Worm (Caenorhabditis elegans) whole organism, dauer: Measurements from ENCODE around the gene F41C3.2.

ENCODE experiments used
- unc-62 ChIP-seq: sonication (generic microtip); optimal IDR thresholded peaks from 2 replicates; lab custom pipeline; 2017; ENCODE audit warnings: missing biosample characterization, missing genetic modification reagents, missing genetic modification characterization

The F41C3.2 gene

DNA sequence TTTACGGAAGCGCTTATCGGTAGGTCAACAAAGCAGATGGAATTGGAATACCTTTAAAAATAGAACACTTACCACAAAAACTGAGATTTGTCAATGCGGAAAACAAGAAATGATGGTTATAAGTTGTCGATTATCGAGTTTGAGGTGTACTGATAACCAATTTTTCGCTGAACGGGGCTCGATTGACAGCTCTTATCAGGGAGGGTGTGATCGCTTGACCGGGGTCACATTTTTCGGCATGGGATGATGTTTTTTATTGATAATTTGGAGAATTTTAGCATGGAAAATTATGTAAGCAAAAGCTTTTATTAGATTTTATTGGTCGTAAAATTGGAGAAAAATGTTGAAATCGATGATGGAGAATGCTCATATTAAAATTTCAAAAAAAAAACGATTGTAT is 20.1 kb downstream of the F41C3.2 start:
- TF ChIP-seq unc-62 (GFP tag; lab: Kevin White, UChicago), result no peak

DNA sequence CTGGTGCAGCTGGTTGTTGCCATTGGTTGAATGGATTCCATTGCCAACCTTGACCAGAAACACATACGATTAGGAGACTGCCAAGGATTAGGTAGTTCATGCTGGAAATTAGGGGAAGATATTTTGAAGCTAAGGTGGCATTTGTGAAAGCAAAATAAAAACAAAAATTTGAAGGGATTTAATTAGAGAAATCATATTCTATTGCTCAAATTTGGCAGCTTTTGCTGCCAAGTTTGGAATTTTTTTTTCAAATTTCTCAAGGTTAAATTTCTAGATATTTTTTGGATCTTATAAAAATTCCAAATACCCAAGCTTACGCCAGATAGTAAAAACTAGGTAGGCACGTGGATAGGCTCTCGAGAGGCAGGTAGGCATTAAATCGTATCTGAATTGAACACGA is 21.5 kb downstream of the F41C3.2 start, which contains the start of gene F26G1.5:
TSS of gene F26G1.5 (minus strand) at position 101 of the 400 bp plus-strand sequence.
- no peak for TF ChIP-seq unc-62 (GFP tag; lab: Kevin White, UChicago)

DNA sequence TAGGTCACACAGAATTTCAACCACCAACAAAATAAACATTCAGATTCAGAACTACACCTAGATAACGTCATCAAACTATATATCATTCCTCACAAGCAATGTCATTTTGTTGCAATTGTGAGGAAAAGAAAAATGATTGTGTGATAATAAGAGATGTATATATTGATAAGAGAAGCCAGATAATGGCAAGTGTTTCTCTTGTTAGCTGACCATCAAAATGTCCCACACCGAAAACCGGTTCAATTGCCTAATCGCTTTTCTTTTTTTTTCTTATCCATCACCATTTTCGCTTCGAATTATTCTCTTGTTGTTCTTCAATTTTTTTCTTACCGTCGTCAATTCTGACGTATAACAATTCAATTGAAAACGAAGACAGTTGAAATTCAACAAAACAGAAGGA is 22.7 kb downstream of the F41C3.2 start:
- TF ChIP-seq unc-62 (GFP tag; lab: Kevin White, UChicago), result no peak

DNA sequence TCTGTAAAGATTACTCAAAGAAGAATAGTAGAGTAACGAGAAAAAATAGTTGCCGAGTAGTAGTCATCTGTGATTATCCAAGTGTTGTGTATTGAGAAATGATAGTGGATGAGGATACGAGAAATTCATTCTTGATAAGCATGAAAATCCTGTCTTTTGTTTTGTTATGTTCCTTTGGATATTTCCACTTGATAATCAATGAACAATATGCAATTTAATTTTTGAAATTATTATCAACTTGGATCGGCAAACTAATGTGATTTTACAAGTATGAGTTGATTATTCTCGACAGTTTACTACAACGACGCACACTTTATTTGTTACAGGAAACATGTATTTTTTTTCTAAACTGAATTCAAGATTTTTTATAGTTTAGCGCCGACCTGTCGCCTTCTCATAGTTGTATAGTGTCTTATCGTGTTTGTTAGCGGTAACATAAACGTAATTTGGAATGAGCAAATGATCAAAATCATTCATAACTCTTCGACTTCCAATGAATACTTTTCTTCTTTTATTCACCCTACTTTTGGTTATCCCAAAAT is 24.2 kb downstream of the F41C3.2 start, which contains the start of the genes F26G1.9 and F26G1.10:
TSS of gene F26G1.9 (minus strand) at position 101 of the 542 bp plus-strand sequence.
TSS of gene F26G1.10 (plus strand) at position 492 of the 542 bp plus-strand sequence.
- TF ChIP-seq unc-62 (GFP tag; lab: Kevin White, UChicago), result no peak

DNA sequence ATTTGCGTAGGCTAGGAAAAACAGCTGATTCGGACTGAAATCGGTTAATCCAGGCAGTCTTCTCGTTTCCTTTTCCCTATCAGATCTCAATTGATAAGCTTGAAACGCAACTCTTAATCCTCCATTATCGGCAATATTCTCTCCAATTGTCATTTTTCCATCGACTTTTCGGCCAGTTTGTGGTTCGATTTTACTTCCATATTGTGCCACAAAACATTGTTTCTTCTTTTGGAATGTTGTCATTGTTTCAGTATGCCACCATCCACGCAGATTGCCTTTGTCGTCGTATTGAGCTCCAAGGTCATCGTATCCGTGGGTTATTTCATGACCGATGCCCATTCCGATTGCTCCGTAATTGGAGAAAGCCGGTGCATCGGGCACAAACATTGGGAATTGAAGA is 26.0 kb downstream of the F41C3.2 start:
- no peak for TF ChIP-seq unc-62 (GFP tag; lab: Kevin White, UChicago)

DNA sequence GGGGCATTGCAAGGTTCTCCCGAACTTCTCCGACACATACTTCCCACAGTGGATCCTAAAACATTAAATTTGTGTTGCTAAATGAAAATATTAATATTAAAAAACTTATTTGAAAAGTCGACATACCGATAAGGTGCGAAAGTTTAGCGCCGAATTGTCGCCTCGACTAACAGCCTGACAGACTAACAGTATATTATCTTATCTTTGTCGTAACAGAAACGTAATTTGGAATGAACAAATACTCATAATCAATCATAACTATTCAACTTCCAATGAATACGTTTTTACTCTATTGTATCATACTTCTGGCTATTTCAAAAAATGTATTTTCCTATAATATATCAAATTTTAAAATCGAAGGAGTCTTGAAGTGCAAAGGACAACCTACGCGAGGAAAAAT is 27.2 kb downstream of the F41C3.2 start, which contains the start of gene F26G1.11:
TSS of gene F26G1.11 (plus strand) at position 205 of the 400 bp plus-strand sequence.
- no peak for TF ChIP-seq unc-62 (GFP tag; lab: Kevin White, UChicago)

DNA sequence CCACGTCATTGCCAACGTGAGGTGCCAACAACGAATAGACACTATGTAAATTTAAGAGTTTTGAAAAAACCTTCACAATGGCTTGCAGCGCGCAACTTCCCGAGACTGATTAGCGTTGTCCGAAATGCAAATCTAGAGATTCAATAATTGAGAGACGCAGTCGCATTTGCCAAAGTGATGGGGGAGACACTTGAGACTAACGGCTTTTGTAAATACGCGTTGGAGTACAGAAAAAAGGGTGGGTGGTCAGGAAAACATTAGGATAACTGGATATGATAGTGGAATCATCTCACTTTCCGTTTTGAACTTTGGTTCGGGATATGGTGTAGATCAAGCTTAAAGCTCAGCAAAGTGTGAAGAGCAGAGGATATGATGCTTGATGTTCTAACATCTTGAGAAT is 30.0 kb downstream of the F41C3.2 start:
- no peak for TF ChIP-seq unc-62 (GFP tag; lab: Kevin White, UChicago)

DNA sequence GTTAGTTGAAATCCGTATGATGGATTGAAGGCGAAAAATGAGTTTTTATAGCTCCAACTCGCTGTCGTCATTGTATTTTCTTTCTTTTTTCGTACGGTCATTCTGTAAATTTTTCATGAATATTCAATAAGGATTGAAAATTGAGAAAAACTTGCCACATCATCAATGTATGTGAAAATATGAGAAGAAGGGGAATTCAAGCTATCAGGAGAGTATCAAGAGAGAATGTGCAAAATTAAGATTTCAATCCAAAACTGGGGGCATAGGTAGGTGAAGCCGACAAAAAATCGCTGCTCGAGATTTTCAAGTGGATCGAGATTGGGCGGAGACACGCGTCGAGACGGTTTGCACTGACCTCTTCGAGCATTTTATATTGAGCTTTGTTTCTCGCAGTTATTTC is 34.7 kb downstream of the F41C3.2 start, which contains the start of gene nep-12:
TSS of gene nep-12 (minus strand) at position 101 of the 400 bp plus-strand sequence.
- TF ChIP-seq unc-62 (GFP tag; lab: Kevin White, UChicago), result no peak

DNA sequence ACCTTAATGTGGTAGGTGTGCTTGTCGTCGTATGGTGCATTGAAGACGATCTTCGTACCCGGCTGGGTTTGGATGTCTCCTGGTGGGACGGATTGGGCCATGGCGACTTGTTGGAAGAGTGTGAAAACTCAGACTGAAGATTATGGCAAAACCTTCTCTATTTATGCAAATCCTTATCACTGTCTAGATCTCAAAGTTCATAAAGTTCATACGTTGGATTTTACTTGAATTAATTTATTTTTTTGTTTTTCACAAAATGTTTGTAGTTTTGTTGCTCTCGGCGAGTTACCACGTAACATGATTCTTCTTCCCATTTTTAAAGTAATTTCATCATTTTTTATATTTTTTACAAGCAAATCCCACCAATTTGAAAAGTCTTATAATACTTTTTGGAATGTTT is 36.4 kb downstream of the F41C3.2 start, which contains the start of gene msp-3:
TSS of gene msp-3 (minus strand) at position 101 of the 400 bp plus-strand sequence.
- TF ChIP-seq unc-62 (GFP tag; lab: Kevin White, UChicago), result no peak

DNA sequence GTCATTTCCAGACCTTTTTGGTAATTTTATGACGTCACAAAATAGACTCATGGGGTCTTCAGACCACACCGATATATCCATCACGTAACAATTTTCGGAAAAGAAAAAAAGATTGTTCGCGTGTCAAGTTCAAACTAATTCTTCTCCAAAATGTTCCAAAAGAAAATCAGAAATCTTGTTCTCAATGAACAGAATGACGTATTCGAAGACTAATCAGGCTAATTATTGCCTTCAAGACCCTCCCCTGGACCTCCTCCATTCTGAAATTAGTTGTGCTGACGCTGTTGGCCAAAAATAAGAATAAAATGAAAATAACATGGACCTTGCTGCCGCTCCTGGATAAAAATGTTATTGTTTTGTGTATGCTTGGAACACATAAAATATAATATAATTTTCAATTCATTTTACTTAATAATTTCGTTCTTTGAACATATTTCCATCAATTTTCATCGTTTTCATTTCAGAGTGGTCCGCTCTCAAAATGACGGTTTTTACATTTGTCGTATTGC is 40.1 kb downstream of the F41C3.2 start, which contains the start of gene F26G1.15:
TSS of gene F26G1.15 (plus strand) at position 459 of the 509 bp plus-strand sequence.
- TF ChIP-seq unc-62 (GFP tag; lab: Kevin White, UChicago), result no peak

DNA sequence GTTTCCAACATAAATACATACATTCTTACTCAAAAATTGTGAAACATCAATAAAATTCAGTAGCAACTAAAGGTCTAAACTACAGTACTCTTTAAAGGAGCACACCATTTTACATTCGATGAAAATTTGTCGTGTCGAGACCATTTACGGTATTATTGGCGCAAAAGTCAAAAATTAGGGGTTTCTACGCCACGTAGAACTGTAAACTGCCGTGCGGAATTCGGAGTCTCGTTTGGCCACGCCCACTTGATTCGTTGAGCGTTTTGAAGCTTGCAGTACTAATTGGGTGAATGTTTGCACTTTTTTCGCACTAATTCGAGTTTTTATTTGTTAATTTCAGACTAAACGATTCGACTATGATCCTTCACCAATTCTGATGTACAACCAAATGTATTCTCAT is 40.9 kb downstream of the F41C3.2 start:
- TF ChIP-seq unc-62 (GFP tag; lab: Kevin White, UChicago), result no peak

DNA sequence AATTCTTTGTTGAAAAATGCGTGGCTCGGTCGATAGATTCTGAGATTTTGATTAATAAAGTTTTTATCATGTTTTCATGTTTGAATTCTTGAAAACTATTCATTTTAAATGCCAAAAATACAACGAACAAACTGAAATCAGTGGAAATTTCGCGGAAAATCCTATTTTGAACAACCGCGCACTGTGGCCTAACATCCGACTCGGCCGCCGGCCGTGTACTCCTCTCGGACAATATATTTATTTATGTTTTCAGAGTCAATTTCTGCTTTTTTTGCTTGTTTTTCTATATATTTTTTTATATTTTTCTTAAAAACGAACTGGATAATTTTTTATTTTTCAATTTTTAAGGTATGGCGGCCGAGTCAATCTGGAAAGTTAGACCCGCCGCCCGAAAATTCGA is 41.5 kb downstream of the F41C3.2 start, which contains the start of gene F26G1.1:
TSS of gene F26G1.1 (plus strand) at position 347 of the 400 bp plus-strand sequence.
- no peak for TF ChIP-seq unc-62 (GFP tag; lab: Kevin White, UChicago)

DNA sequence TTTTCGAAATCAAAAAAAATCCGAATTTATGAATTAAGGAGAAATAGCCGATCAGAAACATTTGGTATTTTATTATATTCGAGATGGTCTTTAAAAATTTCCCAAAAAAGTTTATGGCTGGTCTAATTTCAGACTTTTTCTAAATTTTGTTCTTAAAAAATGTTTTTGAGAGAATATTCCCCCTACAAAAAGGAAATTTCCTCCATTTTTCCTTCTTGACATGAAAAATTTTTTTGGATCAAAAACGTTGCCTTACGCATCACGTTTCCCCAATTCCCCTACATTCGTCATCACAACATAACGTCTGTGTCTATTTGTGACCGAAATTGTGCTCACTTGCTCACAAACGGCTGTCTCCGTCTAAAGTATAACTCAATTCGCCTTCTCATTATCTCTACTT is 43.6 kb downstream of the F41C3.2 start:
- no peak for TF ChIP-seq unc-62 (GFP tag; lab: Kevin White, UChicago)

DNA sequence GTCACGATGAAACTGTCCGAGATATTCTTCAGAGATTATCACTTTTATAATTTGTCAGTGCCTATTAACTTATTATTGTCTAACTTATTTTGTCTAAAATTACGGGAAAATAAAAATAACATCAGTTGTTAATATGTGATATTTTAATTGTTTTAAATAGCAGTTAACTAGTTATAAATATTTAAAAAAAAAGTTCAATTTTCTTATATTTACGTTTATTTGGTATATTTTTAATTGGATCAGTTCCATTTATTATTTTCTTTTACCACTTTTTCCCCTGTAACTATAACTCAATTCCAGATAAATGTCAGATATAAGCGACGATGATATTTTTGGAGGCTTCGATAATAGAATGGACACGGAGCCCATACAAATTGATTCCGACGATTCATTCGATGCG is 45.7 kb downstream of the F41C3.2 start, which contains the start of gene C33F10.4:
TSS of gene C33F10.4 (plus strand) at position 301 of the 400 bp plus-strand sequence.
- no peak for TF ChIP-seq unc-62 (GFP tag; lab: Kevin White, UChicago)

DNA sequence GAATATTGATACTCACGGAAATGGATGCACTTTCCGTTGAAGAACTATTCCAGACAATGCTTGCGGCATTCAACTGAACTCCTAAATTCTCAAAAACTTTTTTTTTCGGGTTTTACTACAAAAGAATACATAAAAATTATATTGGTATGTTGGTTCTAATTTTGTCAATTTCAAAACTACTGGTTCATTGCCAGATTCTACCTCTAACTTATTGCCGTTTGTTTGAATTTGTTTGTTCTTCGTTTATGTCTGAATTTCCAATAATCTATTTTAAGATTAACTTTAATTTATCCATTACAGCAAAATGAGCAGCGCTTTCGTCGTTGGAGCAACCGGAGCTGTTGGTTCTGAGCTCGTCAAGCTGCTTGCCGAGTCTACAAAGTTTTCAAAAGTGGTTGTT is 47.3 kb downstream of the F41C3.2 start, which contains the start of gene C33F10.14:
TSS of gene C33F10.14 (plus strand) at position 301 of the 400 bp plus-strand sequence.
- no peak for TF ChIP-seq unc-62 (GFP tag; lab: Kevin White, UChicago)

DNA sequence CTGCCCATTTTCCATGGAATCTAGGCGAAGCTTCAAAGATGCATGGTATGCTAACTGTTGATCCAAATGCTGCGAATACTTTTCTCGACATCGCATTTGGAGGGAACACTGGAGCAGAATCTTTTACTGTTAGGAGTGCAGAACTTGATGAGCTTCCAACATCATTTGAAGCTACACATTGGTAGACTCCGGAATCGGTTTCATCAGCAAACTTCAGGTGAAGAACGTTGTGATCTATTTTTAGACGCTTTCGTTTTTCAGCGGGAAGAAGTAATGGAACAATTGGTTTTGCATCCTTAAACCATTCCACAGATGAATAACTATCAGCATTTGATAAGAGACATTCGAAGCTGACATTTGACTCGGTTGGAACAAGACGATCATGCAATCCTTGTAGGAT is 50.8 kb downstream of the F41C3.2 start:
- TF ChIP-seq unc-62 (GFP tag; lab: Kevin White, UChicago), result no peak
